Worm (Caenorhabditis elegans): ENCODE results near the gene M110.10.

- TF ChIP-seq F13C5.2 (tag; optimal IDR thresholded peaks at IDR 0.05) (no peak), aly-1 (tag; optimal IDR thresholded peaks at IDR 0.05) (no peak), ama-1 (optimal IDR thresholded peaks at IDR 0.05) (no peak), scrt-1 (GFP tag; IDR thresholded peaks at IDR 0.05) (no peak), flt-1 (GFP tag; IDR thresholded peaks at IDR 0.05) (no peak), tra-4 (tag; optimal IDR thresholded peaks at IDR 0.05) (no peak), tbx-11 (GFP tag; IDR thresholded peaks at IDR 0.05) (no peak), hnd-1 (tag; optimal IDR thresholded peaks at IDR 0.05) (no peak)
Measured at ce11 chrII:8214367-8214766, at the start of gene M110.10.
